Fruit fly (Drosophila melanogaster) whole organism, embryonic: Measurements from ENCODE around the gene Crys.

Experiments used
- Antp ChIP-seq: fragments of 200-800 bp; sonication (Bioruptor generic); optimal IDR thresholded peaks from 3 replicates; lab custom pipeline; 2016; ENCODE audit warnings: missing biosample characterization, missing genetic modification characterization
- Atf-2 ChIP-seq: fragments of 200-800 bp; sonication (Bioruptor generic); optimal IDR thresholded peaks from 2 replicates; lab custom pipeline; 2016; ENCODE audit warnings: missing biosample characterization, missing genetic modification characterization
- Bgb ChIP-seq: fragments of 200-800 bp; sonication (Bioruptor generic); IDR thresholded peaks from 2 replicates; pipeline ENCODE4 v1.3.6; 2022; ENCODE audit warnings: missing biosample characterization, missing genetic modification characterization; ENCODE audit not compliant: partially characterized antibody
- CG1024 ChIP-seq: fragments of 200-800 bp; sonication (Bioruptor generic); IDR thresholded peaks from 2 replicates; pipeline ENCODE4 v1.3.6; 2022; ENCODE audit warnings: missing biosample characterization, missing genetic modification characterization
- CG10274 ChIP-seq: fragments of 200-800 bp; sonication (Bioruptor generic); optimal IDR thresholded peaks from 3 replicates; lab custom pipeline; 2017; ENCODE audit warnings: missing biosample characterization, mild to moderate bottlenecking, missing genetic modification characterization
- CG10979 ChIP-seq: fragments of 200-800 bp; sonication (Bioruptor generic); optimal IDR thresholded peaks from 2 replicates; lab custom pipeline; 2018; ENCODE audit warnings: missing biosample characterization, mild to moderate bottlenecking, missing genetic modification characterization, moderate library complexity
- CG11723 ChIP-seq: fragments of 200-800 bp; sonication (Bioruptor generic); optimal IDR thresholded peaks from 2 replicates; lab custom pipeline; 2017; ENCODE audit warnings: missing biosample characterization, mild to moderate bottlenecking, missing genetic modification characterization
- CG12071 ChIP-seq: fragments of 200-800 bp; sonication (Bioruptor generic); optimal IDR thresholded peaks from 3 replicates; lab custom pipeline; 2018; ENCODE audit warnings: missing biosample characterization, mild to moderate bottlenecking, missing genetic modification characterization
- CG12769 ChIP-seq: fragments of 200-800 bp; sonication (Bioruptor generic); optimal IDR thresholded peaks from 2 replicates; lab custom pipeline; 2019; ENCODE audit warnings: missing biosample characterization, mild to moderate bottlenecking, missing genetic modification characterization, moderate library complexity
- CG13624 ChIP-seq: fragments of 200-800 bp; sonication (Bioruptor generic); optimal IDR thresholded peaks from 2 replicates; lab custom pipeline; 2016; ENCODE audit warnings: missing biosample characterization, missing genetic modification characterization
- CG15269 ChIP-seq: fragments of 200-800 bp; sonication (Bioruptor generic); optimal IDR thresholded peaks from 2 replicates; lab custom pipeline; 2018; ENCODE audit warnings: missing biosample characterization, mild to moderate bottlenecking, missing genetic modification characterization, moderate library complexity
- CG16779 ChIP-seq: fragments of 200-800 bp; sonication (Bioruptor generic); IDR thresholded peaks from 2 replicates; pipeline ENCODE4 v1.3.6; 2022; ENCODE audit warnings: missing biosample characterization, missing genetic modification characterization
- CG18476 ChIP-seq: fragments of 200-800 bp; sonication (Bioruptor generic); optimal IDR thresholded peaks from 2 replicates; lab custom pipeline; 2016; ENCODE audit warnings: missing biosample characterization, mild to moderate bottlenecking, missing genetic modification characterization
- CG18764 ChIP-seq: fragments of 200-800 bp; sonication (Bioruptor generic); optimal IDR thresholded peaks from 3 replicates; lab custom pipeline; 2016; ENCODE audit warnings: missing biosample characterization, missing genetic modification characterization
- CG30020 ChIP-seq: fragments of 200-800 bp; optimal IDR thresholded peaks from 2 replicates; lab custom pipeline; 2019; ENCODE audit warnings: missing biosample characterization, mild to moderate bottlenecking, missing genetic modification characterization, moderate library complexity
- CG6854 ChIP-seq: fragments of 200-800 bp; sonication (Bioruptor generic); optimal IDR thresholded peaks from 3 replicates; lab custom pipeline; 2017; ENCODE audit warnings: missing biosample characterization, mild to moderate bottlenecking, missing genetic modification characterization
- CG7556 ChIP-seq: fragments of 200-800 bp; sonication (Bioruptor generic); optimal IDR thresholded peaks from 2 replicates; lab custom pipeline; 2017; ENCODE audit warnings: missing biosample characterization, mild to moderate bottlenecking, missing genetic modification characterization
- CG8924 ChIP-seq: fragments of 200-800 bp; optimal IDR thresholded peaks from 3 replicates; lab custom pipeline; 2019; ENCODE audit warnings: missing biosample characterization, mild to moderate bottlenecking, missing genetic modification characterization, moderate library complexity
- CG9727 ChIP-seq: fragments of 200-800 bp; sonication (Bioruptor generic); optimal IDR thresholded peaks from 3 replicates; lab custom pipeline; 2017; ENCODE audit warnings: missing biosample characterization, mild to moderate bottlenecking, missing genetic modification characterization
- CG9797 ChIP-seq: fragments of 200-800 bp; sonication (Bioruptor generic); optimal IDR thresholded peaks from 3 replicates; lab custom pipeline; 2018; ENCODE audit warnings: missing biosample characterization, mild to moderate bottlenecking, missing genetic modification characterization
- CHES-1-like ChIP-seq: fragments of 200-800 bp; sonication (Bioruptor generic); optimal IDR thresholded peaks from 2 replicates; lab custom pipeline; 2016; ENCODE audit warnings: missing biosample characterization, missing genetic modification characterization
- CoRest ChIP-seq: fragments of 200-800 bp; sonication (Bioruptor generic); optimal IDR thresholded peaks from 3 replicates; lab custom pipeline; 2018; ENCODE audit warnings: missing biosample characterization, mild to moderate bottlenecking, missing genetic modification characterization, moderate library complexity
- Dbx ChIP-seq: fragments of 200-800 bp; sonication (Bioruptor generic); IDR thresholded peaks from 3 replicates; pipeline ENCODE4 v1.3.6; 2022; ENCODE audit warnings: missing biosample characterization, missing genetic modification characterization
- Dek ChIP-seq: fragments of 200-800 bp; sonication (Bioruptor generic); optimal IDR thresholded peaks from 3 replicates; lab custom pipeline; 2019; ENCODE audit warnings: missing biosample characterization, mild to moderate bottlenecking, missing genetic modification characterization, moderate library complexity
- Drgx ChIP-seq: fragments of 200-800 bp; sonication (Bioruptor generic); IDR thresholded peaks from 2 replicates; pipeline ENCODE4 v1.3.6; 2022; ENCODE audit warnings: missing biosample characterization, missing genetic modification characterization
- Eip74EF ChIP-seq, 2 experiments: fragments of 200-800 bp in 1 of 2; fragments of >200 bp in 1 of 2; sonication (Bioruptor generic) in 1 of 2; optimal IDR thresholded peaks; 2 replicates each; lab custom pipeline; 2017 to 2019; ENCODE audit warnings: missing biosample characterization in 2 of 2, missing genetic modification characterization in 2 of 2, mild to moderate bottlenecking in 1 of 2, moderate library complexity in 1 of 2
- HLH54F ChIP-seq: fragments of 200-800 bp; sonication (Bioruptor generic); optimal IDR thresholded peaks from 3 replicates; lab custom pipeline; 2016; ENCODE audit warnings: missing biosample characterization, missing genetic modification characterization
- Hmx ChIP-seq: fragments of 200-800 bp; sonication (Bioruptor generic); optimal IDR thresholded peaks from 2 replicates; lab custom pipeline; 2016; ENCODE audit warnings: missing biosample characterization, missing genetic modification characterization
- Hr39 ChIP-seq: fragments of >200 bp; optimal IDR thresholded peaks from 2 replicates; lab custom pipeline; 2017
- Mad ChIP-seq: fragments of 200-800 bp; sonication (Bioruptor generic); optimal IDR thresholded peaks from 2 replicates; lab custom pipeline; 2016; ENCODE audit warnings: missing biosample characterization, missing genetic modification characterization
- Meics ChIP-seq: fragments of 200-800 bp; sonication (Bioruptor generic); optimal IDR thresholded peaks from 2 replicates; lab custom pipeline; 2017; ENCODE audit warnings: missing biosample characterization, mild to moderate bottlenecking, missing genetic modification characterization
- Opbp ChIP-seq: fragments of 200-800 bp; sonication (Bioruptor generic); IDR thresholded peaks from 3 replicates; pipeline ENCODE4 v1.3.6; 2022; ENCODE audit warnings: missing biosample characterization, missing genetic modification characterization; ENCODE audit not compliant: partially characterized antibody
- Rfx ChIP-seq: fragments of 200-800 bp; sonication (Bioruptor generic); IDR thresholded peaks from 2 replicates; pipeline ENCODE4 v1.3.6; 2022; ENCODE audit warnings: missing biosample characterization, missing genetic modification characterization
- Sox102F ChIP-seq: fragments of 200-800 bp; sonication (Bioruptor generic); optimal IDR thresholded peaks from 2 replicates; lab custom pipeline; 2018; ENCODE audit warnings: missing biosample characterization, mild to moderate bottlenecking, missing genetic modification characterization, moderate library complexity
- ab ChIP-seq: fragments of 200-800 bp; sonication (Bioruptor generic); optimal IDR thresholded peaks from 2 replicates; lab custom pipeline; 2016; ENCODE audit warnings: missing biosample characterization, missing genetic modification characterization
- al ChIP-seq: fragments of 200-800 bp; sonication (Bioruptor generic); IDR thresholded peaks from 2 replicates; pipeline ENCODE4 v1.3.6; 2022; ENCODE audit warnings: missing biosample characterization, missing genetic modification characterization
- ara ChIP-seq: fragments of 200-800 bp; sonication (Bioruptor generic); IDR thresholded peaks from 2 replicates; pipeline ENCODE4 v1.3.6; 2022; ENCODE audit warnings: missing biosample characterization, missing genetic modification characterization
- bigmax ChIP-seq: fragments of 200-800 bp; sonication (Bioruptor generic); optimal IDR thresholded peaks from 2 replicates; lab custom pipeline; 2018; ENCODE audit warnings: missing biosample characterization, mild to moderate bottlenecking, missing genetic modification characterization
- crc ChIP-seq: fragments of 200-800 bp; sonication (Bioruptor generic); optimal IDR thresholded peaks from 2 replicates; lab custom pipeline; 2016; ENCODE audit warnings: missing biosample characterization, missing genetic modification characterization
- dan ChIP-seq: fragments of 200-800 bp; sonication (Bioruptor generic); IDR thresholded peaks from 2 replicates; pipeline ENCODE4 v1.3.6; 2022; ENCODE audit warnings: missing biosample characterization, missing genetic modification characterization
- dimm ChIP-seq: fragments of 200-800 bp; sonication (Bioruptor generic); IDR thresholded peaks from 2 replicates; pipeline ENCODE4 v1.3.6; 2022; ENCODE audit warnings: missing biosample characterization, missing genetic modification characterization
- ewg ChIP-seq: fragments of 200-800 bp; sonication (Bioruptor generic); optimal IDR thresholded peaks from 3 replicates; lab custom pipeline; 2017; ENCODE audit warnings: mild to moderate bottlenecking, missing biosample characterization, missing genetic modification reagents, missing genetic modification characterization
- ftz-f1 ChIP-seq: fragments of 200-800 bp; sonication (Bioruptor generic); optimal IDR thresholded peaks from 2 replicates; lab custom pipeline; 2016; ENCODE audit warnings: missing biosample characterization, missing genetic modification characterization
- h ChIP-seq: fragments of >200 bp; optimal IDR thresholded peaks from 2 replicates; lab custom pipeline; 2017
- scrt ChIP-seq: fragments of 200-800 bp; sonication (Bioruptor generic); optimal IDR thresholded peaks from 2 replicates; lab custom pipeline; 2018; ENCODE audit warnings: missing biosample characterization, mild to moderate bottlenecking, missing genetic modification characterization, moderate library complexity
- slp2 ChIP-seq: fragments of 200-800 bp; sonication (Bioruptor generic); optimal IDR thresholded peaks from 2 replicates; lab custom pipeline; 2016; ENCODE audit warnings: missing biosample characterization, missing genetic modification characterization
- stc ChIP-seq: fragments of 200-800 bp; sonication (Bioruptor generic); IDR thresholded peaks from 2 replicates; pipeline ENCODE4 v1.3.6; 2022; ENCODE audit warnings: missing biosample characterization, missing genetic modification characterization
- stwl ChIP-seq: fragments of 200-800 bp; sonication (Bioruptor generic); optimal IDR thresholded peaks from 3 replicates; lab custom pipeline; 2018; ENCODE audit warnings: missing biosample characterization, mild to moderate bottlenecking, missing genetic modification characterization, moderate library complexity
- vnd ChIP-seq: fragments of 200-800 bp; sonication (Bioruptor generic); IDR thresholded peaks from 3 replicates; pipeline ENCODE4 v1.3.6; 2022; ENCODE audit warnings: missing biosample characterization, missing genetic modification characterization; ENCODE audit not compliant: partially characterized antibody
- wdn ChIP-seq: fragments of 200-800 bp; sonication (Bioruptor generic); IDR thresholded peaks from 2 replicates; pipeline ENCODE4 v1.3.6; 2022; ENCODE audit warnings: missing biosample characterization, missing genetic modification characterization
- wek ChIP-seq: fragments of 200-800 bp; sonication (Bioruptor generic); optimal IDR thresholded peaks from 3 replicates; lab custom pipeline; 2018; ENCODE audit warnings: missing biosample characterization, mild to moderate bottlenecking, missing genetic modification characterization, moderate library complexity
- zf30C ChIP-seq: fragments of 200-800 bp; sonication (Bioruptor generic); optimal IDR thresholded peaks from 3 replicates; lab custom pipeline; 2018; ENCODE audit warnings: missing biosample characterization, mild to moderate bottlenecking, missing genetic modification characterization

Crys gene

dm6 chr2L:11987945-11988344 is 44.0 kb downstream of the Crys start, which contains the start of the genes CG6686 and CG34163 (continued):
- TF ChIP-seq Eip74EF (GFP tag; optimal IDR thresholded peaks at IDR 0.05; lab: Kevin White, UChicago), result no peak
- peak; percentile 37; the same call in 1 of the 2 replicates for TF ChIP-seq al (GFP tag; lab: Robert Waterston, UW)
- TF ChIP-seq vnd (GFP tag; lab: Robert Waterston, UW), result no peak
- TF ChIP-seq Dbx, result no peak
- peak; percentile 34; the same call in 1 of the 2 replicates for TF ChIP-seq ara (GFP tag; lab: Robert Waterston, UW)
- TF ChIP-seq ewg (GFP tag; lab: Kevin White, UChicago), result no peak
- no peak for TF ChIP-seq CG1024 (GFP tag; lab: Robert Waterston, UW)
- TF ChIP-seq ab, result no peak
- no peak for TF ChIP-seq CG7556 (GFP tag; lab: Kevin White, UChicago)
- TF ChIP-seq Opbp, result no peak
- no peak for TF ChIP-seq h
- peak; percentile 29 for TF ChIP-seq Hmx
- peak; percentile 33 for TF ChIP-seq CG9727 (GFP tag; lab: Kevin White, UChicago)
- TF ChIP-seq Atf-2 (GFP tag; lab: Kevin White, UChicago), result peak; percentile 3
- TF ChIP-seq CG8924 (tag; lab: Kevin White, UChicago), result peak; percentile 64
- TF ChIP-seq CHES-1-like (GFP tag; lab: Kevin White, UChicago), result peak; percentile 63
- TF ChIP-seq Antp, result peak; percentile 10
- TF ChIP-seq ftz-f1 (GFP tag; lab: Kevin White, UChicago), result peak; percentile 17
- no peak for TF ChIP-seq CG12071 (GFP tag; lab: Kevin White, UChicago)
- TF ChIP-seq zf30C, result no peak
- TF ChIP-seq CG10274 (GFP tag; lab: Kevin White, UChicago), result no peak
- TF ChIP-seq CG18764, result peak; percentile 14
- TF ChIP-seq CG11723 (GFP tag; lab: Kevin White, UChicago), result no peak
- TF ChIP-seq CG30020 (tag; lab: Kevin White, UChicago), result peak; percentile 29
- no peak for TF ChIP-seq Rfx
- TF ChIP-seq dimm, result no peak
- TF ChIP-seq CG10979, result peak; percentile 34
- peak; percentile 74 for TF ChIP-seq CG9797 (GFP tag; lab: Kevin White, UChicago)
- no peak for TF ChIP-seq Hr39 (lab: Kevin White, UChicago)
- TF ChIP-seq wdn (GFP tag; lab: Robert Waterston, UW), result no peak
- no peak; the same call in 1 of the 2 replicates for TF ChIP-seq Bgb (GFP tag; lab: Robert Waterston, UW)
- no peak for TF ChIP-seq CG16779
- no peak for TF ChIP-seq CG15269 (tag; lab: Kevin White, UChicago)
- no peak for TF ChIP-seq bigmax
- no peak for TF ChIP-seq Drgx
- TF ChIP-seq Dek (tag; lab: Kevin White, UChicago), result no peak
- TF ChIP-seq CG18476 (GFP tag; lab: Kevin White, UChicago), result peak; percentile 35
- peak; percentile 65 for TF ChIP-seq CG13624 (GFP tag; lab: Kevin White, UChicago)
- peak; percentile 63 for TF ChIP-seq stwl (tag; lab: Kevin White, UChicago)
- TF ChIP-seq CG12769 (tag; lab: Kevin White, UChicago), result no peak
- TF ChIP-seq dan (GFP tag; lab: Robert Waterston, UW), result no peak
- peak; percentile 42 for TF ChIP-seq HLH54F (GFP tag; lab: Kevin White, UChicago)
- TF ChIP-seq Mad (GFP tag; lab: Kevin White, UChicago), result peak; percentile 43
- TF ChIP-seq slp2 (GFP tag; lab: Kevin White, UChicago), result peak; percentile 22
- TF ChIP-seq crc, result no peak
- peak; percentile 47 for TF ChIP-seq Meics (GFP tag; lab: Kevin White, UChicago)
- 0 out of 2 replicates have a peak, but pooled peaks have one; percentile 18 for TF ChIP-seq stc
- TF ChIP-seq wek (GFP tag; lab: Kevin White, UChicago), result no peak
- TF ChIP-seq scrt, result no peak
- peak; percentile 62 for TF ChIP-seq CoRest (tag; lab: Kevin White, UChicago)
- TF ChIP-seq Sox102F (GFP tag; lab: Kevin White, UChicago), result no peak
- TF ChIP-seq CG6854, result no peak
